ENCODE assay signal across 3 fruit fly cellular contexts in the genomic region with DNA sequence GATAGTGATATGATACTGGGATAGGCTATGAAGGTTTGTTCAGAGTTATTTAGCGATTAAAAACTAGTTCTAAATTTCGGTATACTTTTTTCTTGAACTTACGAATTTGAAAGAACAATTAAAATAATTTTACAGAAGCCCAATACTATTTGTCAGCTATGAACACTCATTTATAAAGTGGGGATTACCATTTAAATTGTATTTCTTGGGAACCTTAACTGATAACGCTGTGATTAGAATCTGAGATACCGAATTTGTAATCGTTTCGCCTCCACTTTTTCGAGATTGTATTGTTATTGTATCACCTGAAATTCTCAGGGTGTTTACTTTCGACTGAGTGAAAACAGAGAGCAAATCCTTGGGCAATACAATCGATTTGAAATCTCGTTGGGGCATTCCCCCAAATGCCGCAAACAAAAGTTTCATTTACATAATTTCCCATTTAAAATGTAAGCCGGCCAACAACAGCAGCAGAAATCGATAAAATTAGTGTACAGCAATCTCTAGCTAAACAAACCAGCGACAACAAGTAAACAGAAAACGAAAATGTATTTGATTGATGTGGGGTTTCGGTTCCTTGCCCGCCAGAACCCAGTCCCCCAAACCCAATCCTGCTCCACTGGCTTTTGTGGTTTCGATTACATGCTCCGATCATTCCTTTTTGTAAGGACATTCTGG.
A peak's percentile ranks its signal among the peaks of the same experiment; 100 is the strongest.
TF ChIP-seq lines count a peak whose summit lies in the region.

No protein-coding gene starts in this region.

- TF ChIP-seq CTCF in whole organism, embryonic (GFP tag; optimal IDR thresholded peaks at IDR 0.05; lab: Kevin White, UChicago), result no peak

TF ChIP-seq in whole organism, embryonic, 481 proteins besides CTCF, POLR2A, EP300 and RAD21 (continues in another document):
- TF ChIP-seq dmrt99B (tag; optimal IDR thresholded peaks at IDR 0.05; lab: Kevin White, UChicago) (no peak), cato (GFP tag; optimal IDR thresholded peaks at IDR 0.05; lab: Kevin White, UChicago; ENCODE audit: borderline replicate concordance) (no peak), zfh1 (GFP tag; IDR thresholded peaks at IDR 0.05; lab: Robert Waterston, UW) (no peak), CG17186 (GFP tag; optimal IDR thresholded peaks at IDR 0.05; lab: Kevin White, UChicago) (no peak), Dref (GFP tag; IDR thresholded peaks at IDR 0.05; lab: Robert Waterston, UW) (no peak), sug (tag; optimal IDR thresholded peaks at IDR 0.05; lab: Kevin White, UChicago) (peak; percentile 2), Sin3A (optimal IDR thresholded peaks at IDR 0.05; lab: Kevin White, UChicago) (no peak), bowl (GFP tag; IDR thresholded peaks at IDR 0.05; lab: Robert Waterston, UW) (no peak), CG10321 (GFP tag; IDR thresholded peaks at IDR 0.05; lab: Robert Waterston, UW) (no peak), CG9437 (GFP tag; optimal IDR thresholded peaks at IDR 0.05; lab: Kevin White, UChicago) (no peak), onecut (GFP tag; IDR thresholded peaks at IDR 0.05; lab: Robert Waterston, UW) (peak; percentile 76), ash1 (GFP tag; optimal IDR thresholded peaks at IDR 0.05; lab: Kevin White, UChicago) (no peak), exex (tag; optimal IDR thresholded peaks at IDR 0.05; lab: Kevin White, UChicago) (peak; percentile 62), lab (GFP tag; optimal IDR thresholded peaks at IDR 0.05; lab: Kevin White, UChicago) (peak; percentile 8), bbx (GFP tag; IDR thresholded peaks at IDR 0.05; lab: Robert Waterston, UW; ENCODE audit: partially characterized antibody) (no peak), klu (GFP tag; IDR thresholded peaks at IDR 0.05; lab: Robert Waterston, UW) (no peak), Blimp-1 (GFP tag; optimal IDR thresholded peaks at IDR 0.05; lab: Kevin White, UChicago) (no peak), CHES-1-like (GFP tag; optimal IDR thresholded peaks at IDR 0.05; lab: Kevin White, UChicago) (no peak), pros (GFP tag; optimal IDR thresholded peaks at IDR 0.05; lab: Kevin White, UChicago) (no peak), CG32767 (GFP tag; IDR thresholded peaks at IDR 0.05; lab: Robert Waterston, UW) (peak; percentile 54; the same call in 1 of the 2 replicates), grn (GFP tag; optimal IDR thresholded peaks at IDR 0.05; lab: Kevin White, UChicago) (peak; percentile 75), gcm (GFP tag; optimal IDR thresholded peaks at IDR 0.05; lab: Kevin White, UChicago) (no peak), CG12155 (GFP tag; optimal IDR thresholded peaks at IDR 0.05; lab: Kevin White, UChicago) (no peak), sc (optimal IDR thresholded peaks at IDR 0.05; lab: Kevin White, UChicago) (no peak), sc (GFP tag; optimal IDR thresholded peaks at IDR 0.05; lab: Kevin White, UChicago) (no peak), sob (GFP tag; IDR thresholded peaks at IDR 0.05; lab: Robert Waterston, UW) (no peak), repo (GFP tag; optimal IDR thresholded peaks at IDR 0.05; lab: Kevin White, UChicago) (no peak), CG7271 (tag; optimal IDR thresholded peaks at IDR 0.05; lab: Kevin White, UChicago) (no peak), CG12391 (tag; optimal IDR thresholded peaks at IDR 0.05; lab: Kevin White, UChicago) (no peak)

TF ChIP-seq in whole organism, prepupa, 60 proteins besides CTCF, POLR2A, EP300 and RAD21:
- TF ChIP-seq CG7368 (GFP tag; optimal IDR thresholded peaks at IDR 0.05; lab: Kevin White, UChicago), result no peak
- peak; percentile 32 for TF ChIP-seq fkh (GFP tag; optimal IDR thresholded peaks at IDR 0.05; lab: Kevin White, UChicago)
TF ChIP-seq in whole organism, prepupa: peak in this region for 1.

TF ChIP-seq in whole organism, wandering third instar larva, 38 proteins besides CTCF, POLR2A, EP300 and RAD21:
- TF ChIP-seq Dfd (GFP tag; optimal IDR thresholded peaks at IDR 0.05; lab: Kevin White, UChicago) (no peak), Rel (GFP tag; optimal IDR thresholded peaks at IDR 0.05; lab: Kevin White, UChicago) (no peak), Rel (tag; optimal IDR thresholded peaks at IDR 0.05; lab: Kevin White, UChicago) (peak; percentile 94)
